Worm (Caenorhabditis elegans) whole organism, late embryonic: Measurements from ENCODE around the gene T26G10.4.

Experiments used
- F13H6.1 ChIP-seq: sonication (generic microtip); optimal IDR thresholded peaks from 2 replicates; lab custom pipeline; 2016; ENCODE audit warnings: missing genetic modification characterization, missing compliant biosample characterization
- ceh-14 ChIP-seq: sonication (generic microtip); optimal IDR thresholded peaks from 2 replicates; lab custom pipeline; 2016; ENCODE audit warnings: missing genotype, missing genetic modification characterization, missing compliant biosample characterization
- ceh-18 ChIP-seq: sonication (generic microtip); optimal IDR thresholded peaks from 2 replicates; lab custom pipeline; 2016; ENCODE audit warnings: missing genetic modification characterization, missing compliant biosample characterization
- ceh-19 ChIP-seq: fragments of 200-800 bp; sonication (Bioruptor generic); optimal IDR thresholded peaks from 2 replicates; lab custom pipeline; 2018; ENCODE audit warnings: mild to moderate bottlenecking, missing genetic modification characterization, missing compliant biosample characterization
- ceh-2 ChIP-seq: sonication (generic microtip); optimal IDR thresholded peaks from 2 replicates; lab custom pipeline; 2016; ENCODE audit warnings: missing genotype, missing genetic modification characterization, missing compliant biosample characterization
- ceh-22 ChIP-seq: sonication (generic microtip); optimal IDR thresholded peaks from 2 replicates; lab custom pipeline; 2017; ENCODE audit warnings: missing biosample characterization, missing genetic modification characterization
- ceh-30 ChIP-seq: fragments of 150-350 bp; optimal IDR thresholded peaks from 2 replicates; lab custom pipeline; 2014; ENCODE audit warnings: missing biosample characterization, missing genetic modification characterization
- ceh-31 ChIP-seq: sonication (generic microtip); optimal IDR thresholded peaks from 2 replicates; lab custom pipeline; 2016; ENCODE audit warnings: missing genetic modification characterization, missing compliant biosample characterization
- ceh-34 ChIP-seq: sonication (generic microtip); optimal IDR thresholded peaks from 2 replicates; lab custom pipeline; 2016; ENCODE audit warnings: mild to moderate bottlenecking, missing genetic modification characterization, missing compliant biosample characterization
- che-1 ChIP-seq: sonication (generic microtip); optimal IDR thresholded peaks from 2 replicates; lab custom pipeline; 2016; ENCODE audit warnings: mild to moderate bottlenecking, missing genetic modification characterization, missing compliant biosample characterization
- dmd-4 ChIP-seq: sonication (generic microtip); optimal IDR thresholded peaks from 2 replicates; lab custom pipeline; 2016; ENCODE audit warnings: borderline replicate concordance, missing genetic modification characterization, missing compliant biosample characterization
- dve-1 ChIP-seq: sonication (generic microtip); optimal IDR thresholded peaks from 2 replicates; lab custom pipeline; 2017; ENCODE audit warnings: antibody characterized with exemption, mild to moderate bottlenecking, missing genetic modification characterization, missing compliant biosample characterization
- elt-2 ChIP-seq: sonication (generic microtip); optimal IDR thresholded peaks from 2 replicates; lab custom pipeline; 2016; ENCODE audit warnings: missing genetic modification reagents, missing genetic modification characterization, missing compliant biosample characterization
- elt-4 ChIP-seq: sonication (generic microtip); optimal IDR thresholded peaks from 2 replicates; lab custom pipeline; 2016; ENCODE audit warnings: missing genetic modification characterization, missing compliant biosample characterization
- fax-1 ChIP-seq: sonication (generic microtip); optimal IDR thresholded peaks from 2 replicates; lab custom pipeline; 2016; ENCODE audit warnings: missing genotype, missing genetic modification characterization, missing compliant biosample characterization
- fkh-10 ChIP-seq: fragments of 150-350 bp; optimal IDR thresholded peaks from 2 replicates; lab custom pipeline; 2014; ENCODE audit warnings: missing biosample characterization, missing genetic modification reagents, missing genetic modification characterization
- fkh-6 ChIP-seq: sonication (generic microtip); optimal IDR thresholded peaks from 2 replicates; lab custom pipeline; 2016; ENCODE audit warnings: missing genetic modification characterization, missing compliant biosample characterization
- hlh-13 ChIP-seq: fragments of 200-800 bp; sonication (Bioruptor generic); optimal IDR thresholded peaks from 2 replicates; lab custom pipeline; 2018; ENCODE audit warnings: mild to moderate bottlenecking, missing genetic modification characterization, missing compliant biosample characterization
- hlh-6 ChIP-seq: sonication (generic microtip); optimal IDR thresholded peaks from 2 replicates; lab custom pipeline; 2016; ENCODE audit warnings: missing genotype, missing genetic modification characterization, missing compliant biosample characterization
- lim-6 ChIP-seq: sonication (generic microtip); optimal IDR thresholded peaks from 2 replicates; lab custom pipeline; 2016; ENCODE audit warnings: missing genetic modification characterization, missing compliant biosample characterization
- mec-3 ChIP-seq: sonication (generic microtip); optimal IDR thresholded peaks from 2 replicates; lab custom pipeline; 2016; ENCODE audit warnings: borderline replicate concordance, missing genetic modification characterization, missing compliant biosample characterization
- nfya-1 ChIP-seq: sonication (generic microtip); optimal IDR thresholded peaks from 2 replicates; lab custom pipeline; 2017; ENCODE audit warnings: missing genetic modification characterization, mild to moderate bottlenecking, missing compliant biosample characterization, antibody characterized with exemption, moderate library complexity
- nhr-11 ChIP-seq: fragments of 150-350 bp; optimal IDR thresholded peaks from 2 replicates; lab custom pipeline; 2014; ENCODE audit warnings: missing biosample characterization, missing genetic modification characterization
- npax-4 ChIP-seq: sonication (generic microtip); optimal IDR thresholded peaks from 2 replicates; lab custom pipeline; 2016; ENCODE audit warnings: missing genetic modification characterization, missing compliant biosample characterization
- odd-2 ChIP-seq: sonication (generic microtip); optimal IDR thresholded peaks from 2 replicates; lab custom pipeline; 2017; ENCODE audit warnings: antibody characterized with exemption, mild to moderate bottlenecking, missing genetic modification characterization, missing compliant biosample characterization
- pat-9 ChIP-seq: fragments of 200-800 bp; sonication (Bioruptor generic); optimal IDR thresholded peaks from 2 replicates; lab custom pipeline; 2018; ENCODE audit warnings: mild to moderate bottlenecking, missing genetic modification characterization, moderate library complexity, missing compliant biosample characterization
- pha-2 ChIP-seq: sonication (generic microtip); optimal IDR thresholded peaks from 2 replicates; lab custom pipeline; 2017; ENCODE audit warnings: mild to moderate bottlenecking, missing genetic modification characterization, missing compliant biosample characterization
- pqm-1 ChIP-seq: sonication (generic microtip); optimal IDR thresholded peaks from 2 replicates; lab custom pipeline; 2016; ENCODE audit warnings: missing genetic modification characterization, missing compliant biosample characterization
- rnt-1 ChIP-seq: sonication (generic microtip); optimal IDR thresholded peaks from 2 replicates; lab custom pipeline; 2016; ENCODE audit warnings: missing genetic modification characterization, missing compliant biosample characterization
- sdc-2 ChIP-seq: sonication (generic microtip); optimal IDR thresholded peaks from 2 replicates; lab custom pipeline; 2016; ENCODE audit warnings: missing genotype, missing genetic modification characterization, missing compliant biosample characterization
- tbx-2 ChIP-seq: sonication (generic microtip); optimal IDR thresholded peaks from 2 replicates; lab custom pipeline; 2016; ENCODE audit warnings: missing genetic modification characterization, missing compliant biosample characterization
- tbx-7 ChIP-seq: sonication (generic microtip); optimal IDR thresholded peaks from 2 replicates; lab custom pipeline; 2016; ENCODE audit warnings: missing genotype, missing genetic modification characterization, missing compliant biosample characterization
- ttx-3 ChIP-seq: sonication (generic microtip); optimal IDR thresholded peaks from 2 replicates; lab custom pipeline; 2016; ENCODE audit warnings: missing genetic modification reagents, missing genetic modification characterization, missing compliant biosample characterization
- unc-55 ChIP-seq: sonication (generic microtip); optimal IDR thresholded peaks from 2 replicates; lab custom pipeline; 2017; ENCODE audit warnings: missing biosample characterization, missing genetic modification reagents, missing genetic modification characterization
- zip-5 ChIP-seq: sonication (generic microtip); optimal IDR thresholded peaks from 2 replicates; lab custom pipeline; 2016; ENCODE audit warnings: missing genetic modification characterization, missing compliant biosample characterization
- ztf-16 ChIP-seq: sonication (generic microtip); optimal IDR thresholded peaks from 2 replicates; lab custom pipeline; 2017; ENCODE audit warnings: missing genetic modification characterization, missing compliant biosample characterization

Gene T26G10.4

DNA sequence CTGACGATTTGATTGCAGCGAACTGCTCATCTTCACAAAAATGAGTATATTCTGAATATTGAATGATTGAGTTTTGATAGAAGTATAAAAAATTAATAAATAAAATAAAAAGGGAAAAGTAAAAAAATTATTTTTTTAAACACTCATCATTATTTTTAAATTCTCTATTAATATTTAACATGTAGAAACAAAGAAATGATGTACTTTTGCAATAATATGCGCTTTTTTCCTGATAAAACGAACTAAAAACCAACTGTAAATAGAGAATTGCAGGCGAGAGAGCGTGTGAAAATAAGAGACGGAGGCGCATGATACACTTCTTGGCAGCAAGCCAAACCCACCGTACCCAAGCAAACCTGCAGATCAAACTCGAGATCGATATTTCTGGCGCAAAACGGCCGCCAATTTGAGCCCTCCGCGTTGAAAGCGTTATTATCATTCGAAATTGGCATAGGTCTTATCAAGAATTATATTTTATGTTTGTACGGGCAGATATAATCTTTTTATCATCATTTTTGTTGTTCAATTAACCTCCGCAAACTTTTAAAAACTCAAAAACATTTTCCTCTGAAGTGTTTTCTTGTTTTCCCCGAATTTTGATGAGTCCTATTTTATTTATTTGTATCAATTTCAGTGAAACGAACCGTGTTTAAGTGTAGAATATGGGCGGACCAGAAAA, 35.8 kb downstream of the T26G10.4 start, which contains the start of the genes rheb-1 and spk-1 (continued):
- no peak for TF ChIP-seq hlh-13 (GFP tag; lab: Kevin White, UChicago)
- peak; percentile 29 for TF ChIP-seq ceh-18
- no peak for TF ChIP-seq ceh-14
- TF ChIP-seq nhr-11 (tag; lab: Kevin White, UChicago) = no peak
- peak; percentile 85 for TF ChIP-seq elt-2 (tag; lab: Kevin White, UChicago)
- TF ChIP-seq ceh-2 = no peak
- TF ChIP-seq ceh-31 (tag; lab: Kevin White, UChicago) = peak; percentile 45
- TF ChIP-seq dmd-4 = no peak
- TF ChIP-seq hlh-6 (tag; lab: Kevin White, UChicago) = no peak

DNA sequence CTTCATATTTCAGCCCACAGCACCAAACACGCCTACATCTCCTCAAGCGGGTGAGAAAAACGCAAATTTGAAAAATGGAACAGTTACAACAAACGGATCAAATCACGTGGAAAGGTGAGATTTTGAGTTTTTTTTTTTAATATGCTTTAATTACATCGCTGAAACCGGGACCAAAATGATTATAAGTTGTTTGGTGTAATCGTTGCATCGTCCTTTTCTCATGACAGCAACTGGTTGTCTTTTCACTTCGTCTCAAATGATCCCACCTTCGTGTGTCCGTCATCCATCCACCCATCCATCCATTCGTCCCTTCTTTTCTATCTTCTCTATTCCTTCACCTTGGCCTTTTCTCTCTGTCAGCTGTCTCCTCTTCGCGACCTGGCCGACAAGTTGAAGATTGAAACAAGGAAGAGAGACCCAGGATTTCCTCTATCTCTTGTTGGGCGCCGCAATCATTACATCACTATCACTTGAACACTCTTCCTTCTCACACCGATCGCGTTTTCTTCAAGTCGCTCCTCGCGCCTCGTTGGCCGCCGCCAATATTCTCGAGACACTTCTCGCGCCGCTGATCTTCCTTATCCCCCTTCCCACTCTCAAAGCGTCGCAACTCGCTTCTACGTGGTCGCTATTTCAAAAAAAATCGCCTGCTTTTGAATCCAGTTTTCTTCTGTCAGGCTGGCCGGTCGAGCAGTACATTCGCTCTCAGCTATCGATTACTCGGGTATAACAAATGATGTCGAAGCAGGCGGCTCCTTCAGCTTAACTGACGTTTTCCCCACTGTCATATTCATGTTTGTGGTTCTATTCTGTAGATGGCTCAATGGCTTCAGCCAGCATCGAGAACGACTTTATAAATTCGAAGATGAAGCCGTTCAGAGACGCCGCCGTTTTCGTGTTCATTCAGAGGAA, 37.1 kb downstream of the T26G10.4 start:
- peak; percentile 77 for TF ChIP-seq ceh-18
- TF ChIP-seq fkh-6 (tag; lab: Kevin White, UChicago) = no peak
- no peak for TF ChIP-seq tbx-7 (tag; lab: Kevin White, UChicago)
- no peak for TF ChIP-seq pqm-1 (tag; lab: Kevin White, UChicago)
- no peak for TF ChIP-seq ceh-30
- TF ChIP-seq ztf-16 (tag; lab: Kevin White, UChicago) = no peak
- TF ChIP-seq tbx-2 (tag; lab: Kevin White, UChicago) = peak; percentile 36
- peak; percentile 29 for TF ChIP-seq rnt-1 (tag; lab: Kevin White, UChicago)
- no peak for TF ChIP-seq mec-3 (tag; lab: Kevin White, UChicago)
- peak; percentile 44 for TF ChIP-seq nfya-1 (tag; lab: Kevin White, UChicago)
- no peak for TF ChIP-seq F13H6.1 (tag; lab: Kevin White, UChicago)
- no peak for TF ChIP-seq che-1 (tag; lab: Kevin White, UChicago)
- TF ChIP-seq unc-55 (GFP tag; lab: Kevin White, UChicago) = peak; percentile 85
- peak; percentile 49 for TF ChIP-seq ceh-34 (tag; lab: Kevin White, UChicago)
- TF ChIP-seq odd-2 (tag; lab: Kevin White, UChicago) = no peak
- no peak for TF ChIP-seq lim-6
- TF ChIP-seq ceh-22 (tag; lab: Kevin White, UChicago) = no peak
- TF ChIP-seq fax-1 (tag; lab: Kevin White, UChicago) = no peak
- no peak for TF ChIP-seq pha-2
- TF ChIP-seq zip-5 (tag; lab: Kevin White, UChicago) = no peak

DNA sequence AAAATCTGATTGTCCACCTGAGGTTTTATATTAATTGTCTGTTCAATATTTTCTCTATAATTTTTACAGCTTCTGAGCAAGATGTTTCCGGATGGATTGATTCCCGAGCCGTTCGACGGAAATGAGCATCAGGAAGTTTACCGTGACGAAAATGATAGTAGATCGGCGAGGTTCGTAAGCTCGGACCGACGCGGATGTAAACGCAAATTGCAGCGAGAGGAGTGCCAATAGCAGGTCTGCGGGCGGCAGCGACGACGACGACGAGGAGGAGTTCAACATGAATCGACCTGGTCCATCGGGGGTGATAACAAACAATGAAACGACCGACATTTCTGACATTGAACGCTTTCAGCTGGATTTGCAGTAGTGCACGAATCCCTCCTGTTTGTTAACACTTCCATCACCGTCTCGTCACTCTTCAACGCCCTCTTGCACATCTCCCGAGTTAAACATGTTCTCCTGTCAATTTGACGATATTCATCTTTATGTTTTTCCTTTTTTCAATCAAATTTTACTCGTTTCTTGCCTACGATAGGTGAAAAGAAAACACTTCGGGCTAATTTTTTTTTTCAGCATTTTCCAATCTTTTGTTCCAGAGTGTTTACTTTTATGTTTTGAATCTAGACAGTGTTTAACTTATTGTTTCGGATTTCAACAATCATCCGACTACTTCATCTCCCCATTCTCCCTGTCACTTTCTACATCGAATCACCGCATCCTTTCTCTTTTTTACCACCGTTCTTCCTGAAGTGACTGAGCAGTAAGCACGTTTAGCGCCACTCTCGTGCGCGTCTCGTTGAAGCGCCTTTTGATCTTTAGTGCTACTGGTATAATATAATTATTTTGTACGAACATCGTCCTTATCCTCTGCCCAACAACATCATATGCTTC, 41.8 kb downstream of the T26G10.4 start:
- TF ChIP-seq dve-1 (tag; lab: Kevin White, UChicago) (no peak), hlh-6 (tag; lab: Kevin White, UChicago) (no peak), ttx-3 (tag; lab: Kevin White, UChicago) (no peak), F13H6.1 (tag; lab: Kevin White, UChicago) (no peak), odd-2 (tag; lab: Kevin White, UChicago) (no peak), ceh-19 (GFP tag; lab: Kevin White, UChicago) (no peak), che-1 (tag; lab: Kevin White, UChicago) (no peak), npax-4 (tag; lab: Kevin White, UChicago) (no peak), pat-9 (tag; lab: Kevin White, UChicago) (no peak), fkh-10 (no peak), dmd-4 (no peak), rnt-1 (tag; lab: Kevin White, UChicago) (no peak), pqm-1 (tag; lab: Kevin White, UChicago) (no peak), ceh-34 (tag; lab: Kevin White, UChicago) (no peak), fax-1 (tag; lab: Kevin White, UChicago) (no peak), elt-4 (tag; lab: Kevin White, UChicago) (no peak), sdc-2 (tag; lab: Kevin White, UChicago) (no peak)
